Worm (Caenorhabditis elegans) whole organism, late embryonic: ENCODE results near the gene ebp-1.
A peak's percentile ranks its signal among the peaks of the same experiment; 100 is the strongest.

ENCODE experiments used
- C38D4.7 ChIP-seq: fragments of 200-800 bp; sonication (Bioruptor generic); optimal IDR thresholded peaks from 2 replicates; lab custom pipeline; 2018; ENCODE audit warnings: mild to moderate bottlenecking, missing genetic modification characterization, moderate library complexity, missing compliant biosample characterization
- K09A11.1 ChIP-seq: sonication (generic microtip); optimal IDR thresholded peaks from 2 replicates; lab custom pipeline; 2017; ENCODE audit warnings: antibody characterized with exemption, mild to moderate bottlenecking, missing genetic modification characterization, missing compliant biosample characterization; ENCODE audit not compliant: insufficient read depth
- T23F11.4 ChIP-seq: fragments of 200-800 bp; sonication (Bioruptor generic); optimal IDR thresholded peaks from 2 replicates; lab custom pipeline; 2018; ENCODE audit warnings: mild to moderate bottlenecking, missing genetic modification characterization, missing compliant biosample characterization
- ceh-14 ChIP-seq: sonication (generic microtip); optimal IDR thresholded peaks from 2 replicates; lab custom pipeline; 2016; ENCODE audit warnings: missing genotype, missing genetic modification characterization, missing compliant biosample characterization
- ceh-18 ChIP-seq: sonication (generic microtip); optimal IDR thresholded peaks from 2 replicates; lab custom pipeline; 2016; ENCODE audit warnings: missing genetic modification characterization, missing compliant biosample characterization
- ceh-2 ChIP-seq: sonication (generic microtip); optimal IDR thresholded peaks from 2 replicates; lab custom pipeline; 2016; ENCODE audit warnings: missing genotype, missing genetic modification characterization, missing compliant biosample characterization
- ceh-22 ChIP-seq: sonication (generic microtip); optimal IDR thresholded peaks from 2 replicates; lab custom pipeline; 2017; ENCODE audit warnings: missing biosample characterization, missing genetic modification characterization
- ceh-31 ChIP-seq: sonication (generic microtip); optimal IDR thresholded peaks from 2 replicates; lab custom pipeline; 2016; ENCODE audit warnings: missing genetic modification characterization, missing compliant biosample characterization
- ceh-45 ChIP-seq: fragments of 200-800 bp; sonication (Bioruptor generic); IDR thresholded peaks from 2 replicates; pipeline ENCODE4 v1.3.6; 2022; ENCODE audit warnings: missing genetic modification reagents, missing genetic modification characterization, missing compliant biosample characterization
- ceh-6 ChIP-seq: fragments of 200-800 bp; sonication (Bioruptor generic); optimal IDR thresholded peaks from 2 replicates; lab custom pipeline; 2018; ENCODE audit warnings: mild to moderate bottlenecking, missing genetic modification characterization, missing compliant biosample characterization
- ceh-9 ChIP-seq: sonication (generic microtip); optimal IDR thresholded peaks from 2 replicates; lab custom pipeline; 2016; ENCODE audit warnings: mild to moderate bottlenecking, missing genetic modification characterization, inconsistent platforms, missing compliant biosample characterization
- che-1 ChIP-seq: sonication (generic microtip); optimal IDR thresholded peaks from 2 replicates; lab custom pipeline; 2016; ENCODE audit warnings: mild to moderate bottlenecking, missing genetic modification characterization, missing compliant biosample characterization
- elt-4 ChIP-seq: sonication (generic microtip); optimal IDR thresholded peaks from 2 replicates; lab custom pipeline; 2016; ENCODE audit warnings: missing genetic modification characterization, missing compliant biosample characterization
- ets-4 ChIP-seq: sonication (generic microtip); optimal IDR thresholded peaks from 2 replicates; lab custom pipeline; 2016; ENCODE audit warnings: missing genetic modification characterization, missing compliant biosample characterization
- fax-1 ChIP-seq: sonication (generic microtip); optimal IDR thresholded peaks from 2 replicates; lab custom pipeline; 2016; ENCODE audit warnings: missing genotype, missing genetic modification characterization, missing compliant biosample characterization
- fkh-10 ChIP-seq: fragments of 150-350 bp; optimal IDR thresholded peaks from 2 replicates; lab custom pipeline; 2014; ENCODE audit warnings: missing biosample characterization, missing genetic modification reagents, missing genetic modification characterization
- fkh-6 ChIP-seq: sonication (generic microtip); optimal IDR thresholded peaks from 2 replicates; lab custom pipeline; 2016; ENCODE audit warnings: missing genetic modification characterization, missing compliant biosample characterization
- lin-11 ChIP-seq: fragments of 200-800 bp; sonication (Bioruptor generic); optimal IDR thresholded peaks from 2 replicates; lab custom pipeline; 2018; ENCODE audit warnings: mild to moderate bottlenecking, missing genetic modification characterization, missing compliant biosample characterization
- madf-2 ChIP-seq: sonication (generic microtip); optimal IDR thresholded peaks from 2 replicates; lab custom pipeline; 2017; ENCODE audit warnings: missing genetic modification characterization, missing compliant biosample characterization
- mec-3 ChIP-seq: sonication (generic microtip); optimal IDR thresholded peaks from 2 replicates; lab custom pipeline; 2016; ENCODE audit warnings: borderline replicate concordance, missing genetic modification characterization, missing compliant biosample characterization
- nfya-1 ChIP-seq: sonication (generic microtip); optimal IDR thresholded peaks from 2 replicates; lab custom pipeline; 2017; ENCODE audit warnings: missing genetic modification characterization, mild to moderate bottlenecking, missing compliant biosample characterization, antibody characterized with exemption, moderate library complexity
- nhr-11 ChIP-seq: fragments of 150-350 bp; optimal IDR thresholded peaks from 2 replicates; lab custom pipeline; 2014; ENCODE audit warnings: missing biosample characterization, missing genetic modification characterization
- pax-1 ChIP-seq: fragments of 150-350 bp; optimal IDR thresholded peaks from 2 replicates; lab custom pipeline; 2014; ENCODE audit warnings: missing biosample characterization, missing genetic modification characterization
- pha-2 ChIP-seq: sonication (generic microtip); optimal IDR thresholded peaks from 2 replicates; lab custom pipeline; 2017; ENCODE audit warnings: mild to moderate bottlenecking, missing genetic modification characterization, missing compliant biosample characterization
- rnt-1 ChIP-seq: sonication (generic microtip); optimal IDR thresholded peaks from 2 replicates; lab custom pipeline; 2016; ENCODE audit warnings: missing genetic modification characterization, missing compliant biosample characterization
- sox-2 ChIP-seq: fragments of 200-800 bp; sonication (Bioruptor generic); IDR thresholded peaks from 2 replicates; pipeline ENCODE4 v1.3.6; 2022; ENCODE audit warnings: missing genetic modification reagents, missing genetic modification characterization, missing compliant biosample characterization
- syd-9 ChIP-seq: sonication (generic microtip); optimal IDR thresholded peaks from 2 replicates; lab custom pipeline; 2016; ENCODE audit warnings: mild to moderate bottlenecking, missing genetic modification characterization, moderate library complexity, missing compliant biosample characterization
- ttx-3 ChIP-seq: sonication (generic microtip); optimal IDR thresholded peaks from 2 replicates; lab custom pipeline; 2016; ENCODE audit warnings: missing genetic modification reagents, missing genetic modification characterization, missing compliant biosample characterization
- unc-3 ChIP-seq, 2 experiments: fragments of 200-800 bp in 1 of 2; sonication (Bioruptor generic) in 1 of 2; sonication (generic microtip) in 1 of 2; conservative IDR thresholded peaks in 1 of 2; optimal IDR thresholded peaks in 1 of 2; 2 replicates each; pipeline versions ENCODE4 v1.3.6 to Lab custom; 2016 to 2022; ENCODE audit warnings: missing compliant biosample characterization in 2 of 2, missing genetic modification characterization in 2 of 2, missing genetic modification reagents in 1 of 2
- unc-55 ChIP-seq: sonication (generic microtip); optimal IDR thresholded peaks from 2 replicates; lab custom pipeline; 2017; ENCODE audit warnings: missing biosample characterization, missing genetic modification reagents, missing genetic modification characterization
- unc-86 ChIP-seq: sonication (generic microtip); optimal IDR thresholded peaks from 2 replicates; lab custom pipeline; 2016; ENCODE audit warnings: missing genetic modification characterization, missing compliant biosample characterization
- zip-5 ChIP-seq: sonication (generic microtip); optimal IDR thresholded peaks from 2 replicates; lab custom pipeline; 2016; ENCODE audit warnings: missing genetic modification characterization, missing compliant biosample characterization
- ztf-16 ChIP-seq: sonication (generic microtip); optimal IDR thresholded peaks from 2 replicates; lab custom pipeline; 2017; ENCODE audit warnings: missing genetic modification characterization, missing compliant biosample characterization

ebp-1 gene

DNA sequence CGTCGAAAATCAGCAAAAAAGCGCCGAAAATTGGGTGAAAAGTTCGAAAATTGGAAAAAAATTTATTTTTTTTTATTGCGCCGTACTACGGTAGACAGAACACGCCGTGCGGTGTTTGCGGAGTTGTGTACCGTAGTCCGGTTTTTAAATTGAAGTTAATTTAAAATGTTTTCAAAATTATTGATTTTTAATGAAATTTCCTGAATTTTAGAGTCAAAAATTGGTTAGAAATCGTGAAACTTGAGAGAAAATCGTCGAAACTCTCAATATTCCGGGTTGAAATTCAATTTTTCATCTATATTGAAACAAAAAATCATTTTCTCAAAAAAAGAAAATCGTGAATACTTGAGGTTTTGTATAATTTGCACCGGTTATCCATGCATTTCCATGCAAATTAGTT is 38.5 kb downstream of the ebp-1 start, which contains the start of gene nova-1:
Gene nova-1, minus strand, starts transcription at position 101 of the 400 bp plus-strand sequence.
- TF ChIP-seq ceh-18: no peak
- TF ChIP-seq zip-5 (tag; lab: Kevin White, UChicago): no peak
- TF ChIP-seq ttx-3 (tag; lab: Kevin White, UChicago): no peak
- TF ChIP-seq K09A11.1: no peak
- no peak for TF ChIP-seq mec-3 (tag; lab: Kevin White, UChicago)
- TF ChIP-seq lin-11 (tag; lab: Kevin White, UChicago): no peak
- no peak for TF ChIP-seq ceh-22 (tag; lab: Kevin White, UChicago)
- TF ChIP-seq ceh-2 (tag; lab: Kevin White, UChicago): no peak
- no peak for TF ChIP-seq unc-55 (GFP tag; lab: Kevin White, UChicago)
- TF ChIP-seq C38D4.7 (GFP tag; lab: Kevin White, UChicago): no peak
- no peak for TF ChIP-seq fkh-10
- TF ChIP-seq fax-1 (tag; lab: Kevin White, UChicago): no peak
- TF ChIP-seq T23F11.4 (GFP tag; lab: Kevin White, UChicago): no peak
- TF ChIP-seq pha-2: no peak
- TF ChIP-seq syd-9 (tag; lab: Kevin White, UChicago): no peak
- TF ChIP-seq nhr-11 (tag; lab: Kevin White, UChicago): no peak
- TF ChIP-seq elt-4 (tag; lab: Kevin White, UChicago): no peak
- no peak for TF ChIP-seq nfya-1 (tag; lab: Kevin White, UChicago)
- no peak for TF ChIP-seq rnt-1 (tag; lab: Kevin White, UChicago)

ce11 chrV:18085150-18085833 is 41.9 kb downstream of the ebp-1 start, which contains the start of gene fbxa-106:
TSS of gene fbxa-106 (minus strand) at chrV:18085200.
- no peak for TF ChIP-seq ceh-6 (GFP tag; lab: Kevin White, UChicago)
- no peak for TF ChIP-seq ztf-16 (tag; lab: Kevin White, UChicago)
- no peak for TF ChIP-seq ceh-22 (tag; lab: Kevin White, UChicago)
- TF ChIP-seq ets-4 (tag; lab: Kevin White, UChicago): no peak
- no peak for TF ChIP-seq unc-86
- no peak for TF ChIP-seq ceh-45 (GFP tag; lab: Robert Waterston, UW)
- TF ChIP-seq unc-3 (GFP tag; conservative IDR thresholded peaks at IDR 0.05; lab: Robert Waterston, UW): no peak
- TF ChIP-seq unc-3 (tag; optimal IDR thresholded peaks at IDR 0.05; lab: Kevin White, UChicago): no peak
- no peak for TF ChIP-seq fkh-6 (tag; lab: Kevin White, UChicago)
- TF ChIP-seq madf-2 (tag; lab: Kevin White, UChicago): no peak
- TF ChIP-seq che-1: no peak
- no peak for TF ChIP-seq ceh-31 (tag; lab: Kevin White, UChicago)
- TF ChIP-seq ceh-9 (tag; lab: Kevin White, UChicago): no peak

DNA sequence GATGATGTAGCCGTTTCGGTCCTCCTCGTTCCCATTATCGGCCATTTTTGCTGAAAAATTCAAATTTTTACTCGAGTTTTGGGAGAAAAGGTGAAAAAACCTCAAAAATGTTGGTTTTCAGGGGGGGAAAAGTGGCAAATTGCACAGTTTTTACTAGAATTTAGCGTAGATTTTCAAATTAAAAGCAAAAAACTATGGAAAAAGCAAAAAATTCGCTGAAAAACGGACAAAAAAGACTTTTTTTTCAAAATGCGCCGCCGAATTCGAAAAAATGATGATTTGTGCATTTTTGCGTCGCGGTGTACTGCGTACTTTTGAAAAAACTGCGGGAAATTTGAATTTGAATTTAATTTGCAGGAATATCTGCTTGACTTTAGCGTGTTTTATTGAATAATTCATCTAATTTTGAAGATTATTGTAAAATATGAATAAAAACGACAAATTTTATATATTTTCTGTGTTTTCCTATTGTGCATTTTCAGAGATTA is 42.8 kb downstream of the ebp-1 start, which contains the start of gene Y59A8B.12:
Gene Y59A8B.12, minus strand, starts transcription at position 51 of the 488 bp plus-strand sequence.
- TF ChIP-seq pax-1 (tag; lab: Kevin White, UChicago) (no peak), ceh-9 (tag; lab: Kevin White, UChicago) (no peak), ceh-31 (tag; lab: Kevin White, UChicago) (no peak), ceh-6 (GFP tag; lab: Kevin White, UChicago) (no peak), ceh-22 (tag; lab: Kevin White, UChicago) (no peak)

ce11 chrV:18086783-18087182 is 43.4 kb downstream of the ebp-1 start, which contains the start of gene slr-2:
TSS of gene slr-2 (plus strand) at chrV:18087123.
- TF ChIP-seq sox-2 (GFP tag; lab: Robert Waterston, UW) (no peak), nfya-1 (tag; lab: Kevin White, UChicago) (peak; percentile 41), madf-2 (tag; lab: Kevin White, UChicago) (no peak), ceh-14 (tag; lab: Kevin White, UChicago) (no peak)
